Fruit fly (Drosophila melanogaster) S2 (cell line): ENCODE data around the gene CG4375.

Experiments
- CG8478 ChIP-seq: fragments of >200 bp; optimal IDR thresholded peaks from 2 replicates; lab custom pipeline; 2018
- CTCF ChIP-seq, 2 experiments: fragments of >200 bp; optimal IDR thresholded peaks; 2 replicates each; lab custom pipeline; 2018

The CG4375 gene

DNA sequence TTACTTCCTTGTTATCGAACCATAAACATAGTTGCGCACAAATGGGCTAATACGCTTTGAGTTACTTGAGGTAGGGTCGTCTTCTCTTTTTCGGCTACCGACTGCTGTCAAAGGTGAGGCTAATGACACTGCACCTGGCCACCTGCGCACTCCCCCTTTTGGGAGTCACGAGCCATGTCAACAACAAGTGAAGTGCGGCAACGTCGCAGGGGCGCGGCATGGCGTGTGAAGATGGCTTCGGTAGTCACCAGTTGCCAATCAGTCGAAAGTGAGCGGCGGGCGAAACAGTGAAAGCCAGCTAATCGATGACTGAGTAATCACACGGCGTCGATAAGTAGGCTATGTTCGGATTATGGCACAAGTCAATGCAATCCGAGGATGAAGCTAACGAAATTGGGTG is 30.8 kb upstream of the CG4375 start:
- no peak for TF ChIP-seq CG8478 (lab: Kevin White, UChicago)
- no peak for TF ChIP-seq CTCF (optimal IDR thresholded peaks at IDR 0.05; lab: Kevin White, UChicago)

DNA sequence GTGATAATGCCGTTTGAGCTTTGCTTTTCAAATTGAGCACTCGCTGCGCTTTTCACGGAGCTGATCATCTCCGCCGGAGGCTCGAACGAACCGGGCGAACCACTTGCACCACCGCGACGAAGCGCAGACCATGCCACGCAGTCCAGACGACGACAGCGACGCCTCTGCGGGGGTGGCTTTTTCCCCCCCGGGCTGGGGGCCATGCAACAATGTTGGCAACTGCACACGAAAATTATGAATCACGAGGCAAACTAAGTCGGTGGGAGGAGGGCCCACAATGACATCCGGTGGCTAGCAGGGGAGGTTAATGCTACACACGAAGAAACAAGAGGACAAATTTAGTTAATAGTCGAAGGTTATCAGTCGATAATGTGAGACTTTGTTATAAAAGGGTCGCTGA is 29.9 kb upstream of the CG4375 start:
- TF ChIP-seq CTCF (optimal IDR thresholded peaks at IDR 0.05; lab: Kevin White, UChicago) (no peak), CG8478 (lab: Kevin White, UChicago) (no peak)

DNA sequence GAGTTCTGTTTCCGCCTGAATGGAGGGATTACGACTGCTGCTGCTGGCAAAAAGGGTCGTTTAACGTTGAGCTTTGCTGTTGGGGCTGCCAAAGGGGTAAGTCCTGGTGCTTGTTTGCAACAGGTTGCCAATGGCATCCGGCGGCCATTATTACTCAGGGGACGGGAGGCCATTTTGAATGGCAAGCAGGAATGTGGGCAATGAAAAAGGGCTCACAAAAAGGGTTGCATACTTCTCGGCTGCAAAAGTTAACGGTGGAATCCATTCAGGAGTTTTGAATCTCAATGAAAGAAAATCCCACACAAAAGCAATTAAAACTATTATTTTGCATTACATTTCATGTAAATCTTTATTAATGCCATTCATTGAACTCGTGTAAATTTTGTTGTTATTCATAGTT is 22.7 kb upstream of the CG4375 start:
- TF ChIP-seq CTCF (optimal IDR thresholded peaks at IDR 0.05; lab: Kevin White, UChicago) (no peak), CG8478 (lab: Kevin White, UChicago) (no peak)

DNA sequence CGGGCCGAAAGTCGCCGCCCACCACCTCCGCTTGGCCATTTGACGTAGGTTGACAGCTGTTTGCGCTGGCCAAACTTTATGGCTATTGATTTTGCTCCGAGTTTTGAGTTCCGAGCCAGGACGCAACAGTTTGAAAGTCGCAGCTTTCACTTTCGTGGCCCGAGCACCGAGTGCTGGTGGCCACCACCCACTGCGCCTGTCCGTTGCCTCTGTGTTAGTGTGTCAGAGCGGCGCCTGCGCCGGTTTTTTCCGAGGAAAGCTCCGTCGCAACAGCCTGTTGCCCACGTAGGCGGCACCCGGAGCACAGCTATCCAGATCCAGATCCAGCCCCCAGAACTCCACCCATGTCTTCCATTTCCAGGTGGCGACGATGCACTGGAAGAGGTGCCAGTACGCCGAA is 22.1 kb upstream of the CG4375 start:
- TF ChIP-seq CG8478 (lab: Kevin White, UChicago), result no peak
- no peak for TF ChIP-seq CTCF (optimal IDR thresholded peaks at IDR 0.05; lab: Kevin White, UChicago)

DNA sequence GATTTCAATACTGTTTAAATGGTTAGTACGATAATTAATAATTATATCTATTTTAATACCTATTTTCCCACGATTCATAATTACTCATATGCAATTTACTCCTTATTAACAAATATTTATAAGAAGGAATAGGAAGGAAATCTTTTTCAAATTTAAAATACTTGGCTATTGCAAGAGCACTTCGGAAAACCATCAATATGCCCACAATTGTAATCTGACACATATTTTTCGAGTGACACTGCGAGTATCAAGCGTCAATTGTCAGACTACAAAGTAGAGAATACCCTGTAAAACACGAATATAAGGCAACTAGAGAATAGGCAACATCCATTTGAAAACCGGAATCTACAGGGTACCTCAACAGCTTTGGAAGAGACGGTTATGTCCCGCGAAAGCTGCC is 21.7 kb upstream of the CG4375 start:
- TF ChIP-seq CTCF (optimal IDR thresholded peaks at IDR 0.05; lab: Kevin White, UChicago) (no peak), CG8478 (lab: Kevin White, UChicago) (no peak)

DNA sequence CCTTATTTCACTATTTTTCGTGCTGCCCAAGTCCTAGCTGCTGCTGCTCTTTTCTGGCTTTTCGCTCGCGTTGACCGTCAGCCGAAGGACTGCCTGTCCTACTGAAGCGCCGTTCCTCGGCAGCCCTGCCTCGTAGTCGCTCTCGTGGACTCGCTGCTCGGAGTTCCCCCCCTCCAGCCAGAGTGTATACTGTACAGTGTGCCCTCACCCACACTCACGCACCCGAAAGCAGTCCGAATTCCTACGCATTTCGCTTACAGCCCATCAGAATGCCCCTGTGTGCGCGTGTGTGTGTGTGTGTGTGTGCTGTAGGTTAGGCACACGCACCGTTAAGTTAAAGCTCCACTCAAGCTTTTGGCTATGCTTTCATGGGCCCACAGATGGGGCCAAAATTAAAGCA is 21.3 kb upstream of the CG4375 start, which contains the start of gene IA-2:
Gene IA-2 (minus strand): TSS at position 89 of the 400 bp plus-strand sequence.
- TF ChIP-seq CTCF (optimal IDR thresholded peaks at IDR 0.05; lab: Kevin White, UChicago), result no peak
- TF ChIP-seq CG8478 (lab: Kevin White, UChicago), result no peak

DNA sequence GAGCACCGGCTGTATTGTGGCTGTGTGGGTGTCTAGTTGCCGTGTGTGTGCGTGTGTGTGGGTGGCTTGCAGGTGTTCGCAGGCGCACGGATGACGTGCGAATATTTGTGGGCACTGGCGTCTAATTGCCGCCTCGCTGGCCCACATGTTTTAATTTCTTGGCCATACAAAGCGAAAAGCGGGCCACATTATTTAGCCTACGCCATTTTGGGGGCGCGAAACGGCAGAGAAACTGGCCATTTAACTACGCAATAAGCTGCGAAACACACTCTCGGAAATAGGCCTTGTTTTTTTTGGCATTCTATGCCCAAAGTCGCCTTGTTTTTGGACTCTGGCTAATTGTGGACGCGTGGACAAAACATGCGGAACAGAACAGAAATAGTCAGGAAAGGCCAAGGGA is 20.5 kb upstream of the CG4375 start:
- TF ChIP-seq CTCF (optimal IDR thresholded peaks at IDR 0.05; lab: Kevin White, UChicago) (no peak), CG8478 (lab: Kevin White, UChicago) (no peak)

DNA sequence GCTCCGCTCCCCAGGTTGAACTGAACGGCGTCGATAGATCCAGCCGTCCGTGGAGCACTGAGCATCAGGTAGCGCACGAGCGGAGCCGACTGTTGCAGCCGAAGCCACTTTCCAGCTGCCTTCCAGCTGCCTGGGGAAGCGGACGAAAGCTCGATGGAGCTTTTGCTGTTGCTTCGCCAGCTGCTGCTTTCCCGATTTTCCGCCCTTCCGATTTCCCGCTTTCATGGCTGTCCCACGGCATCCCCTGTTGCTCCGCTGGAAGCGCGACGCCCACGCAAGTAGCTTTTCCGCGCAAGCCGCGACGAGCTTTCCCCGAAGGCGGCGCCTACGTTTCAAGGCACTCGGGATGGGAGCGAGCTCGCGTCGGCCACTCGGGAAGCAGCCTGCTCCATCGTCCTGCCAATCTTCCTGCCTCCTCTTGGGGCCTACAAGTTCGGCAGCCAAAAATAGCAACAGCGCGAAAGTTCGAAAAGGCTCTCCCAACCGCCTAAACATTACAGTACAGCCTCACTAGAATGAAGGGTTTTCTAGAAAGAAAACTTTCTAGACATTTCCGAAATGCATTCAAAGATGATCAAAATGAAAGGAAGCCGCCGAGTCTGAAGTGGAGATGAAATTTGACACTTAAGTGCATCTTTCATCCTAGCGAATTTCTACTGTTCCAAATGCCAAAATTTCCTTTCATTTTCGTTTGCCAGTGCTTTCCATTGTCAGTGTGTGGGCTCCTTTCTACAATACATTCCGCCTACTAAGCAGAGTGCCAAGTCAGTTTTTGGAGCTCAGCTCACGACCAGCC is 16.7 kb upstream of the CG4375 start:
- TF ChIP-seq CG8478 (lab: Kevin White, UChicago) (no peak), CTCF (optimal IDR thresholded peaks at IDR 0.05; lab: Kevin White, UChicago) (no peak)

DNA sequence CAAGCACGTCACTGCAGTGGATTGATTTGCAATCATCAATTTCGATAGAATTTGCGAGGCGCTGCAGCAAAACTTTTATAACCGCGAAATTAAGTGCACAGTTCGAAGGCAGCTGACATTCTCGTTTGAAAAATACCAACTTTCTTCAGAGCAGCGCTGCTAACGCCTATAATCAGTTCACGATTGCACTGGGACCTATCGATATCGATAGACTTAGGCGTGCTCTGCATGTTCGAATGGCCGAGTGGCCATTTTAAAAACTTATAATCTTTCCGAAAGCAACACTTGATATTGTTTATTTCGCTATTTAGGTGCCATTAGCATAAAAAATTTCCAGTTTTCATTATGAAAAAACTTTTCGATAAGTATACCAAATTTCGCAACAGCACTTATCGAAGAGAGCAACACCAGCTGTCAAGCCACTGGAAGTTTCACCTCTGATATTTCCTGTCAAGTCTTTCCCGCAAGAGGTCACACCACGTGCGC is 10.2 kb upstream of the CG4375 start, which contains the start of gene gNacalpha:
Gene gNacalpha (plus strand): TSS at position 436 of the 486 bp plus-strand sequence.
- TF ChIP-seq CG8478 (lab: Kevin White, UChicago), result no peak
- no peak for TF ChIP-seq CTCF (optimal IDR thresholded peaks at IDR 0.05; lab: Kevin White, UChicago)

DNA sequence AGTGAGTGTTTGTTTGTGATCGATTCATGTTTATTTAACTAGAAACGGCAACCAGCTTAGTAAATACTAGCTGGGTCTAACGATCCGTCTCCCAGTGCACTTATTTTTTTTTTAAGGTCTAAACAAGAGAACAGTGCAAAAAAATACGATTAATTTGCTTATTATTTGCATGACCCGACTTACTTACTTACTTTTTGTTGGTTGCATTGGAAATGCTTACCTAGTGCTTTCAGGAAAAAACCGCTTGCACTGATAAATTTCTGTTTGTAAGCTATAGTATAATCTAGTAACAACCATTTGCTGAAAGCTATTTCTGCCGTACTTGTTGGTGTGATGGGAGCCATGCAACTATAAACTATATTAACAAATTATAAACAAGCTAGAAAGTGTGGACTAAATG is 17.8 kb downstream of the CG4375 start:
- TF ChIP-seq CG8478 (lab: Kevin White, UChicago), result no peak
- TF ChIP-seq CTCF (optimal IDR thresholded peaks at IDR 0.05; lab: Kevin White, UChicago), result no peak

DNA sequence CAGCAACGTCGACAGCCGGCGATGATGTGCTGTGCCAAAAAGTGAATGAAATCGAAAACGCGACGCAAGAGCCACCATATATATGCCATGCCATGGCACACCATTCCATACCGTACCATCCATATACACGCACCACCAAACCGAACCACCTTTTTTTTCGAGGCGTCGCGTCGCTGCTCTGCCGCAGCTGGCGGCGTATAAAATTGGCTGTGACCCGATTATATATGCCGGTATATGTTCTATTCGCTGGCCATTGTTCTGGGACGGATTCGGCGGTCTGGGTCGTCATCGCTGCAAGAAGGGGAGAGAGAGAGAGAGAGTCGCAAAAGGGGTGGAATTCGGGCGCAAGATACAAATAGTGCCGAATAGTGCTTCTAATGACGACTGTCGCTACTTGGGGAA is 18.9 kb downstream of the CG4375 start:
- TF ChIP-seq CG8478 (lab: Kevin White, UChicago), result no peak
- TF ChIP-seq CTCF (optimal IDR thresholded peaks at IDR 0.05; lab: Kevin White, UChicago), result no peak

DNA sequence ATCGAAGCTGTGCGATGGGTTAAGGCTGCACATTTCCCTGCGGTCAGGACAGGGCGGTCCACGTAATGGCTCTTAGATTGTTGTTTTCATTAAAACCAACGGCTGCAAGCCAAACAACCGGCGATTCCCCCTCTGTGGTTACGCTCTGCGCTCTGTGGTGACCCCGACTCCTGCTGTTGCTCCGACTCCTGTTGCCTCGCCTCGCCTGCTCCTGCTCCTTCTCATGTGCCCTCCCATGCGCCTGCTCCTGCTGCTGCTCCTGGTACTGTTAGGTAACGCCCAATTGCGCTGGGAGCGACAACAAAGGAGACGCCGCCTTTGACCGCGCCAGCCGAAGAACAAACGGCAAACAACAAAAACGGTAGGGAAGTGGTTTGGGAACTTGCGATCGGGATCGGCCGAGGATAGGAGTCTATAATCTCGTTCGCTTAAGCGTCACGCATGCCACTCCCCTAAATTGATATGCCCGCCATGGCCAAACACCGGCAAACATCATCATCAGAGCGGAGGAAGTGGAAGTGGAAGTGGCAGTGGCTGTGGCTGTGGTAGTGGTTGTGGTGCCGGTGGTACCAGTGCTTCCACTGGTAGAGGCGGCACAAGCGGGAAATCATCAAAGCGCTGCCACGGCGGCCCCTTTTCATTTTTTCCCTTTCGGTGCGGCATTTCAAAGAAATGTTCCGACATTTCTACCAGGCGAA is 19.4 kb downstream of the CG4375 start:
- TF ChIP-seq CTCF (optimal IDR thresholded peaks at IDR 0.05; lab: Kevin White, UChicago), result no peak
- TF ChIP-seq CG8478 (lab: Kevin White, UChicago), result no peak

DNA sequence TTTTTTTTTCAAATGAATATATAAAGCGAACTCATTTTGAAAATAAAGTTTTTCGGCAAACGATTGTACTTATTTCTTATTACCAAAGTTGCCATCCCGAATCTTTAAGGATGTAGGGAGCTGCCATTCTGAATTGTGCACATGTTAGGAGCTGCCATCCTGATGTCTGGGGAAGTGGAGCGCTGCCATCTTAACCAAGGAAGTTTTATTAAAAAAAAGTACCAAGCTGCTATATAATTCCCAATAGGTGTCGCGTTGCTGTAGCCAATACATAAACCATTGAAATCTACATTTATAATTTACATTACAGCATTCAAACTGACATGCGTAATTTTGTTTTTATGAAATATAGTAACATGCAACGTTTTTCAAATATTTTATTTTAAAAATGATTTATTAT is 20.2 kb downstream of the CG4375 start:
- peak; percentile 88 to 94 for TF ChIP-seq CTCF (optimal IDR thresholded peaks at IDR 0.05; lab: Kevin White, UChicago)
- no peak for TF ChIP-seq CG8478 (lab: Kevin White, UChicago)
